Fruit fly (Drosophila melanogaster): ENCODE results near the gene Tg.

DNA sequence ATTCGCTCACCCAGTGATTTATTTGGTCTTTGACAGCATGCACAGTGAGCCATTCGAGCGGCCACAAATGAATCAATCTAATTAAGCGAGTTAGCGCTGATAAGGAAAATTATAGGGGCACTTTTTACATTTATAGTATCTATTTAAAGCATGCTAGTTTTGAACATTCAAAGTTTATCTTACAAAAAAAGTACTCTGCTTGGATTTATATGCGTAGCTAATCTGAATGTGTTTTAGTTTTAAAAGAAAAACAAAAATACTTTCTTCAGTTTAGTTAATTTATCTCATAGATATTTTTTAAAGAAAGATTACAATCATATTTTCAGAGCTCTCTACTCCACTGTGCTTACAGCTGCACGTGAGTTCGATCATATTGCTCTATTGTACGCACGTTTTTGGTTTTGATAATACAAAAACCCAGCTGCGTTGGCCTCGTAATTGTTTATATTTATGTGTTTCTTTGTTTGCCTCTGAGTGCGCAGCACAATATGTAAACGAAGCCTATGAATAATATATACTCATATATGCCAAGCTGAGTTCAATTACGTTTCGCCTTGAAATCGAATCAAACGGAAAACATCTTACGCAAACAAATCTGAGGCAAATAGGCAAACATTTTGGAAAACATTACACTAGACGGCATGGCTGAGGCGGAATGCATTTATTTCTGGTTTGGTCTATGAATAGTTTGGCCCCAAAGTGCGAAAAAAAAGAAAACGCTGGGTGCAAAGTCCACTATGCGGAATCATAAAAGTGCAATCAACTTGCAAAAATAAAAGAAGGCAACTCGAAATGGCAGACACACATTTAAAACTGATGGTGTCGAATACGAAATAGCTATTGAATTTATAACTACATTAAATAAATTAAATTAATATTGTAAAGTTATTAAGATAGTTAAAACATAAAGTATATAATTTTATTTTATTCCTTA, 9.2 kb upstream of the Tg start:
- TF ChIP-seq psq (optimal IDR thresholded peaks at IDR 0.05) (no peak), Sin3A (optimal IDR thresholded peaks at IDR 0.05) (no peak), h (optimal IDR thresholded peaks at IDR 0.05) (no peak)

Data from Kc167 (cell line).